Worm (Caenorhabditis elegans) whole organism, L1 larva: Measurements from ENCODE around the gene nspa-9.

Experiments used
- C16A3.4 ChIP-seq: fragments of 150-350 bp; optimal IDR thresholded peaks from 2 replicates; lab custom pipeline; 2014; ENCODE audit warnings: missing biosample characterization, missing genetic modification characterization
- Y116A8C.19 ChIP-seq: sonication (generic microtip); optimal IDR thresholded peaks from 2 replicates; lab custom pipeline; 2016; ENCODE audit warnings: missing compliant biosample characterization, missing genetic modification characterization, borderline replicate concordance
- alr-1 ChIP-seq: fragments of 200-800 bp; sonication (Bioruptor generic); optimal IDR thresholded peaks from 2 replicates; lab custom pipeline; 2018; ENCODE audit warnings: borderline replicate concordance, mild to moderate bottlenecking, missing genetic modification characterization, missing compliant biosample characterization
- blmp-1 ChIP-seq: fragments of 150-350 bp; optimal IDR thresholded peaks from 2 replicates; lab custom pipeline; 2014; ENCODE audit warnings: missing biosample characterization, missing genetic modification characterization
- ceh-8 ChIP-seq: fragments of 200-800 bp; sonication (Bioruptor generic); optimal IDR thresholded peaks from 2 replicates; lab custom pipeline; 2018; ENCODE audit warnings: mild to moderate bottlenecking, missing genetic modification characterization, moderate library complexity, missing compliant biosample characterization
- ceh-82 ChIP-seq, 3 experiments: fragments of 150-350 bp in 1 of 3; sonication (generic microtip) in 2 of 3; optimal IDR thresholded peaks; 2 replicates each; lab custom pipeline; 2014 to 2017; ENCODE audit warnings: missing biosample characterization in 3 of 3, missing genetic modification characterization in 3 of 3
- ceh-90 ChIP-seq: sonication (generic microtip); optimal IDR thresholded peaks from 2 replicates; lab custom pipeline; 2016; ENCODE audit warnings: missing genetic modification characterization, missing compliant biosample characterization
- dsc-1 ChIP-seq: sonication (generic microtip); optimal IDR thresholded peaks from 2 replicates; lab custom pipeline; 2016; ENCODE audit warnings: mild to moderate bottlenecking, missing genetic modification characterization, missing compliant biosample characterization
- efl-1 ChIP-seq, 4 experiments: fragments of 150-350 bp; optimal IDR thresholded peaks in 3 of 4; peaks in 1 of 4; 1 replicate in 1 of 4; 2 replicates in 3 of 4; lab custom pipeline; 2014; ENCODE audit warnings: missing biosample characterization in 2 of 4, missing genetic modification characterization in 2 of 4, missing genetic modification reagents in 2 of 4
- efl-3 ChIP-seq: fragments of 200-800 bp; sonication (Bioruptor generic); optimal IDR thresholded peaks from 2 replicates; lab custom pipeline; 2018; ENCODE audit warnings: mild to moderate bottlenecking, missing genetic modification characterization, missing compliant biosample characterization
- egl-27 ChIP-seq, 2 experiments: fragments of 150-350 bp in 1 of 2; sonication (generic microtip); optimal IDR thresholded peaks; 3 replicates each; lab custom pipeline; 2017 to 2018; ENCODE audit warnings: missing biosample characterization in 2 of 2, missing genetic modification characterization in 2 of 2, missing genetic modification reagents in 2 of 2
- ets-5 ChIP-seq: fragments of 200-800 bp; sonication (Bioruptor generic); IDR thresholded peaks from 2 replicates; pipeline ENCODE4 v1.3.6; 2022; ENCODE audit warnings: missing genetic modification characterization, missing compliant biosample characterization
- hlh-17 ChIP-seq: fragments of 200-800 bp; sonication (Bioruptor generic); optimal IDR thresholded peaks from 2 replicates; lab custom pipeline; 2018; ENCODE audit warnings: missing genetic modification characterization, mild to moderate bottlenecking, missing compliant biosample characterization, moderate library complexity, borderline replicate concordance
- hpl-2 ChIP-seq: fragments of 150-350 bp; optimal IDR thresholded peaks from 2 replicates; lab custom pipeline; 2014; ENCODE audit warnings: missing biosample characterization, missing genetic modification reagents, missing genetic modification characterization
- lin-14 ChIP-seq: fragments of 200-800 bp; sonication (Bioruptor generic); optimal IDR thresholded peaks from 2 replicates; lab custom pipeline; 2018; ENCODE audit warnings: mild to moderate bottlenecking, missing genetic modification characterization, moderate library complexity, missing compliant biosample characterization
- lin-35 ChIP-seq, 2 experiments: fragments of 150-350 bp; optimal IDR thresholded peaks; 2 replicates each; lab custom pipeline; 2014; ENCODE audit warnings: missing biosample characterization in 2 of 2, missing genetic modification characterization in 2 of 2, missing genetic modification reagents in 2 of 2
- lin-39 ChIP-seq: fragments of 150-350 bp; optimal IDR thresholded peaks from 2 replicates; lab custom pipeline; 2014; ENCODE audit warnings: missing biosample characterization, missing genetic modification reagents, missing genetic modification characterization
- lsy-2 ChIP-seq, 2 experiments: fragments of 150-350 bp; optimal IDR thresholded peaks; 2 replicates each; lab custom pipeline; 2014; ENCODE audit warnings: missing biosample characterization in 2 of 2, missing genetic modification characterization in 2 of 2
- mef-2 ChIP-seq: fragments of 150-350 bp; optimal IDR thresholded peaks from 2 replicates; lab custom pipeline; 2014; ENCODE audit warnings: missing biosample characterization, missing genetic modification characterization
- nhr-12 ChIP-seq: sonication (generic microtip); optimal IDR thresholded peaks from 2 replicates; lab custom pipeline; 2017; ENCODE audit warnings: missing biosample characterization, missing genetic modification characterization
- nhr-20 ChIP-seq: sonication (generic microtip); optimal IDR thresholded peaks from 2 replicates; lab custom pipeline; 2016; ENCODE audit warnings: mild to moderate bottlenecking, missing genetic modification characterization, missing compliant biosample characterization
- nhr-237 ChIP-seq: fragments of 150-350 bp; optimal IDR thresholded peaks from 2 replicates; lab custom pipeline; 2014; ENCODE audit warnings: missing biosample characterization, missing genetic modification characterization
- nhr-28 ChIP-seq: fragments of 150-350 bp; optimal IDR thresholded peaks from 2 replicates; lab custom pipeline; 2014; ENCODE audit warnings: missing biosample characterization, missing genetic modification characterization
- nhr-47 ChIP-seq: sonication (generic microtip); optimal IDR thresholded peaks from 2 replicates; lab custom pipeline; 2016; ENCODE audit warnings: mild to moderate bottlenecking, missing genetic modification characterization, moderate library complexity, missing compliant biosample characterization
- nhr-76 ChIP-seq: sonication (generic microtip); optimal IDR thresholded peaks from 2 replicates; lab custom pipeline; 2017; ENCODE audit warnings: missing biosample characterization, missing genetic modification characterization
- nhr-77 ChIP-seq: fragments of 150-350 bp; optimal IDR thresholded peaks from 2 replicates; lab custom pipeline; 2014; ENCODE audit warnings: missing biosample characterization, missing genetic modification characterization
- nhr-84 ChIP-seq: sonication (generic microtip); optimal IDR thresholded peaks from 2 replicates; lab custom pipeline; 2017; ENCODE audit warnings: missing biosample characterization, missing genetic modification characterization
- nhr-85 ChIP-seq: sonication (generic microtip); peaks from one replicate; lab custom pipeline; 2016; ENCODE audit warnings: missing genetic modification characterization, inconsistent platforms, missing compliant biosample characterization
- pag-3 ChIP-seq: sonication (generic microtip); optimal IDR thresholded peaks from 2 replicates; lab custom pipeline; 2017; ENCODE audit warnings: missing genetic modification characterization, mild to moderate bottlenecking, missing compliant biosample characterization, antibody characterized with exemption, borderline replicate concordance; ENCODE audit not compliant: insufficient read depth
- pax-3 ChIP-seq: fragments of 200-800 bp; sonication (Bioruptor generic); optimal IDR thresholded peaks from 2 replicates; lab custom pipeline; 2018; ENCODE audit warnings: mild to moderate bottlenecking, missing genetic modification characterization, moderate library complexity, missing compliant biosample characterization
- pqm-1 ChIP-seq: sonication (generic microtip); optimal IDR thresholded peaks from 3 replicates; lab custom pipeline; 2017; ENCODE audit warnings: missing biosample characterization, missing genetic modification characterization
- snpc-4 ChIP-seq: fragments of 150-350 bp; optimal IDR thresholded peaks from 2 replicates; lab custom pipeline; 2014; ENCODE audit warnings: missing biosample characterization, missing genetic modification characterization
- snu-23 ChIP-seq: sonication (generic microtip); optimal IDR thresholded peaks from 2 replicates; lab custom pipeline; 2016; ENCODE audit warnings: missing genetic modification characterization, missing compliant biosample characterization
- sptf-1 ChIP-seq: fragments of 150-350 bp; optimal IDR thresholded peaks from 2 replicates; lab custom pipeline; 2014; ENCODE audit warnings: missing biosample characterization, missing genetic modification characterization
- swsn-7 ChIP-seq: sonication (generic microtip); optimal IDR thresholded peaks from 2 replicates; lab custom pipeline; 2016; ENCODE audit warnings: missing genetic modification characterization, missing compliant biosample characterization
- tbx-2 ChIP-seq: sonication (generic microtip); optimal IDR thresholded peaks from 2 replicates; lab custom pipeline; 2016; ENCODE audit warnings: missing genetic modification characterization, missing compliant biosample characterization
- unc-62 ChIP-seq: fragments of 150-350 bp; optimal IDR thresholded peaks from 2 replicates; lab custom pipeline; 2014; ENCODE audit warnings: missing biosample characterization, missing genetic modification reagents, missing genetic modification characterization
- unc-86 ChIP-seq: sonication (generic microtip); optimal IDR thresholded peaks from 2 replicates; lab custom pipeline; 2016; ENCODE audit warnings: missing genetic modification characterization, missing compliant biosample characterization
- unc-98 ChIP-seq: fragments of 200-800 bp; sonication (Bioruptor generic); IDR thresholded peaks from 2 replicates; pipeline ENCODE4 v1.3.6; 2022; ENCODE audit warnings: missing genetic modification characterization, missing compliant biosample characterization
- xbp-1 ChIP-seq: sonication (generic microtip); optimal IDR thresholded peaks from 2 replicates; lab custom pipeline; 2016; ENCODE audit warnings: missing genetic modification characterization, missing compliant biosample characterization
- ztf-11 ChIP-seq, 2 experiments: sonication (generic microtip); optimal IDR thresholded peaks; 2 replicates each; lab custom pipeline; 2016 to 2017; ENCODE audit warnings: missing genetic modification characterization in 2 of 2, missing biosample characterization in 1 of 2, missing compliant biosample characterization in 1 of 2
- ztf-4 ChIP-seq: fragments of 150-350 bp; optimal IDR thresholded peaks from 2 replicates; lab custom pipeline; 2014; ENCODE audit warnings: missing biosample characterization, missing genetic modification characterization

Gene nspa-9

DNA sequence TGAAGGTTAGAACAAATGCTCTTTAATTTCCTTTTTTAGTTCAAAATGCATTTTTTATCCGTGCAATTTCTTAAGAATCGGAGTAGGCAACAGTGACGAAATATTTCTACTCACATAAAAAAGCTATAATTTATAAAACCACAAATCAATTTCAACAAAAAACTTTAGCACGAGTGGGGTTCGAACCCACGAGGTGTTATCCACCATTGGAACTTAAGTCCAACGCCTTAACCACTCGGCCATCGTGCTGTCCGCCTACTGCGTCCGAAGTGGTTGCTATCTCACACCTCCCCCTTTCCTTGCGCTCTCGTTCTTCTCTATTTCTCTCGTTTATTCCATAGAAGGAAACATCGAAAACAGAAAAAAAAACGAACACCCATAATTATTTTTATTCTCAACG is 18.8 kb downstream of the nspa-9 start (continued):
- TF ChIP-seq xbp-1 (peak; percentile 51), hpl-2 (GFP tag; lab: Kevin White, UChicago) (no peak), nhr-76 (tag; lab: Kevin White, UChicago) (no peak), unc-86 (tag; lab: Kevin White, UChicago) (peak; percentile 37), pag-3 (tag; lab: Kevin White, UChicago) (no peak), pqm-1 (tag; lab: Kevin White, UChicago) (no peak), ceh-8 (GFP tag; lab: Kevin White, UChicago) (no peak), C16A3.4 (peak; percentile 65), unc-98 (GFP tag; lab: Robert Waterston, UW) (no peak), snpc-4 (tag; lab: Kevin White, UChicago) (no peak), alr-1 (tag; lab: Kevin White, UChicago) (no peak), dsc-1 (tag; lab: Kevin White, UChicago) (peak; percentile 77), tbx-2 (tag; lab: Kevin White, UChicago) (peak; percentile 29), unc-62 (no peak), sptf-1 (tag; lab: Kevin White, UChicago) (no peak), nhr-28 (tag; lab: Kevin White, UChicago) (no peak), ceh-90 (tag; lab: Kevin White, UChicago) (no peak), lin-35 (GFP tag; optimal IDR thresholded peaks at IDR 0.05; lab: Kevin White, UChicago) (peak in 1 of 2 experiments; percentile 27), blmp-1 (tag; lab: Kevin White, UChicago) (no peak), snu-23 (GFP tag; lab: Kevin White, UChicago) (peak; percentile 83), nhr-12 (tag; lab: Kevin White, UChicago) (no peak), mef-2 (no peak), lin-39 (no peak), ets-5 (no peak), nhr-85 (tag; lab: Kevin White, UChicago) (peak; percentile 69), nhr-77 (peak; percentile 51), Y116A8C.19 (tag; lab: Kevin White, UChicago) (no peak), ztf-4 (tag; lab: Kevin White, UChicago) (peak; percentile 26), nhr-20 (tag; lab: Kevin White, UChicago) (peak; percentile 72), lsy-2 (tag; optimal IDR thresholded peaks at IDR 0.05; lab: Kevin White, UChicago) (peak; percentile 51 to 56), nhr-237 (tag; lab: Kevin White, UChicago) (no peak), lin-14 (peak; percentile 75), swsn-7 (peak; percentile 69), hlh-17 (GFP tag; lab: Kevin White, UChicago) (no peak), pax-3 (tag; lab: Kevin White, UChicago) (peak; percentile 36), efl-3 (GFP tag; lab: Kevin White, UChicago) (no peak), ceh-82 (tag; optimal IDR thresholded peaks at IDR 0.05; lab: Kevin White, UChicago) (peak; percentile 27 to 69 (median 61)), nhr-47 (peak; percentile 79)

DNA sequence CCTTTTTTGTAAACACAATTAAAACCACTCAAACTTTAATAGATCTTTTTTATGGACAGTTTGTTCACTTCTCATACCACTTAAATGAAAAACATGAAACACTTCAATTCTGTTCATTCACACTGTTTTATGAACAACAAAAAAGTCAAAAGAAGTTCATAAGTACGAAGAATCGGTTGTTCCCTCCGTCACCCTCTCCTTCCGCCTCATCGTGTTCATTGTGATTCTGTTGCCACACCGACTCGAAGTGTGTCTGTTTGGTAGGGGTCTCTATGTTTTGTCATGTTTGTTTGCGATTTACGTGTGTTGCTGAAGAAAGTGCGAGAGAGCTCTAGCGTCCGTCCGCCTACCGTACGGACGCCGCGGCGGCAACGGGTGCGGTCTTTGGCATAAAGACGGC is 20.0 kb downstream of the nspa-9 start, which contains the start of gene lact-7:
Gene lact-7 (plus strand): TSS at position 301 of the 400 bp plus-strand sequence.
- TF ChIP-seq nhr-85 (tag; lab: Kevin White, UChicago) = no peak
- TF ChIP-seq ztf-11 (tag; optimal IDR thresholded peaks at IDR 0.05; lab: Kevin White, UChicago) = no peak

DNA sequence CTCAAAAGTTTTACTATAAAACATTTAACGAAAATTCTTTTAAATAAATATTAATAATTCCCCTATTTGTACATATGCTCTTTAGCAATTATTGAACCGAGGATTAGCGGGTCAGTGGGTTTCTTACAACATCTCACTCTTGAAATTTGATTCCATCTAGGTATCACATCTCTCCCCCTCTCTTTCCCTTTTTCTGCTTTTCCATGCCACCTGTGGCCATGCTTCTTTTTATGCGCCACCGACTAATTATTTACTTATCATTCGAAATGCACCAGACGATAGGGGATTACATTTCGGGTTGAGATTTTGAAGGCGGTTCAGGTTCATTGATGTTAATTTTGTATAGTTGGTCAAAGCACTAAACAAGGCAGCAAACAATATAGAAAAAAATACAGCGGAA is 27.0 kb downstream of the nspa-9 start:
- TF ChIP-seq nhr-84 (tag; lab: Kevin White, UChicago) = no peak
- TF ChIP-seq egl-27 (tag; optimal IDR thresholded peaks at IDR 0.05; lab: Kevin White, UChicago) = no peak
- TF ChIP-seq efl-1 (optimal IDR thresholded peaks at IDR 0.05; lab: Kevin White, UChicago) = no peak
- peak in 1 of 2 experiments; percentile 59 for TF ChIP-seq efl-1 (GFP tag; optimal IDR thresholded peaks at IDR 0.05 in 1 of 2; lab: Kevin White, UChicago)
- TF ChIP-seq, all 84 proteins: peak for 1
